Worm (Caenorhabditis elegans): ENCODE data around the gene acr-9.

- no peak for TF ChIP-seq atf-7 (tag; optimal IDR thresholded peaks at IDR 0.05)
- TF ChIP-seq pha-4 (tag; optimal IDR thresholded peaks at IDR 0.05) = no peak
- no peak for TF ChIP-seq ceh-79 (tag; optimal IDR thresholded peaks at IDR 0.05)
- no peak for TF ChIP-seq F33H1.4 (GFP tag; IDR thresholded peaks at IDR 0.05)
Measured at ce11 chrX:13676892-13677291, 30.2 kb upstream of the acr-9 start, which contains the start of gene gck-4.
